Worm (Caenorhabditis elegans) whole organism, mixed stage, embryonic: ENCODE results near the gene vap-1.

Experiments used
- M03D4.4 ChIP-seq: sonication (generic microtip); optimal IDR thresholded peaks from 2 replicates; lab custom pipeline; 2017; ENCODE audit warnings: mild to moderate bottlenecking, missing genetic modification characterization, missing compliant biosample characterization
- bed-3 ChIP-seq: fragments of 200-800 bp; sonication (Bioruptor generic); optimal IDR thresholded peaks from 3 replicates; lab custom pipeline; 2018; ENCODE audit warnings: mild to moderate bottlenecking, missing genetic modification characterization, moderate library complexity, missing compliant biosample characterization
- blmp-1 ChIP-seq: fragments of 150-350 bp; optimal IDR thresholded peaks from 2 replicates; lab custom pipeline; 2014; ENCODE audit warnings: missing biosample characterization, missing genetic modification characterization
- ceh-39 ChIP-seq: fragments of 150-350 bp; optimal IDR thresholded peaks from 2 replicates; lab custom pipeline; 2014; ENCODE audit warnings: missing biosample characterization, missing genetic modification characterization
- ceh-43 ChIP-seq: fragments of 200-800 bp; sonication (Bioruptor generic); optimal IDR thresholded peaks from 2 replicates; lab custom pipeline; 2018; ENCODE audit warnings: mild to moderate bottlenecking, missing genetic modification characterization, moderate library complexity, missing compliant biosample characterization
- ceh-83 ChIP-seq: fragments of 200-800 bp; sonication (Bioruptor generic); optimal IDR thresholded peaks from 2 replicates; lab custom pipeline; 2018; ENCODE audit warnings: mild to moderate bottlenecking, missing genetic modification characterization, missing compliant biosample characterization
- ces-1 ChIP-seq: fragments of 150-350 bp; optimal IDR thresholded peaks from 2 replicates; lab custom pipeline; 2014; ENCODE audit warnings: missing biosample characterization, missing genetic modification reagents, missing genetic modification characterization
- cnd-1 ChIP-seq: fragments of 200-800 bp; sonication (Bioruptor generic); optimal IDR thresholded peaks from 2 replicates; lab custom pipeline; 2018; ENCODE audit warnings: mild to moderate bottlenecking, missing genetic modification characterization, missing compliant biosample characterization
- drap-1 ChIP-seq: fragments of 200-800 bp; sonication (Bioruptor generic); optimal IDR thresholded peaks from 3 replicates; lab custom pipeline; 2018; ENCODE audit warnings: mild to moderate bottlenecking, missing genetic modification characterization, missing compliant biosample characterization
- elt-1 ChIP-seq: sonication (generic microtip); optimal IDR thresholded peaks from 2 replicates; lab custom pipeline; 2017; ENCODE audit warnings: missing genetic modification characterization, mild to moderate bottlenecking, missing compliant biosample characterization, antibody characterized with exemption, moderate library complexity, borderline replicate concordance; ENCODE audit not compliant: insufficient read depth
- elt-3 ChIP-seq: fragments of 150-350 bp; optimal IDR thresholded peaks from 2 replicates; lab custom pipeline; 2014; ENCODE audit warnings: missing biosample characterization, missing genetic modification characterization
- flh-1 ChIP-seq: fragments of 200-800 bp; sonication (Bioruptor generic); optimal IDR thresholded peaks from 2 replicates; lab custom pipeline; 2018; ENCODE audit warnings: mild to moderate bottlenecking, missing genetic modification characterization, moderate library complexity, missing compliant biosample characterization
- ham-2 ChIP-seq: fragments of 200-800 bp; sonication (Bioruptor generic); optimal IDR thresholded peaks from 2 replicates; lab custom pipeline; 2018; ENCODE audit warnings: mild to moderate bottlenecking, missing genetic modification characterization, missing compliant biosample characterization
- hlh-1 ChIP-seq: fragments of 150-350 bp; optimal IDR thresholded peaks from 2 replicates; lab custom pipeline; 2014; ENCODE audit warnings: missing biosample characterization, missing genetic modification reagents, missing genetic modification characterization
- lin-13 ChIP-seq: fragments of 150-350 bp; optimal IDR thresholded peaks from 2 replicates; lab custom pipeline; 2014; ENCODE audit warnings: missing biosample characterization, missing genetic modification characterization
- lin-32 ChIP-seq: fragments of 200-800 bp; sonication (Bioruptor generic); optimal IDR thresholded peaks from 2 replicates; lab custom pipeline; 2018; ENCODE audit warnings: mild to moderate bottlenecking, missing genetic modification characterization, missing compliant biosample characterization
- lsy-2 ChIP-seq: fragments of 150-350 bp; optimal IDR thresholded peaks from 2 replicates; lab custom pipeline; 2014; ENCODE audit warnings: missing biosample characterization, missing genetic modification characterization
- mls-2 ChIP-seq: sonication (generic microtip); optimal IDR thresholded peaks from 2 replicates; lab custom pipeline; 2016; ENCODE audit warnings: mild to moderate bottlenecking, missing genetic modification characterization, moderate library complexity, missing compliant biosample characterization
- nhr-12 ChIP-seq: fragments of 150-350 bp; optimal IDR thresholded peaks from 2 replicates; lab custom pipeline; 2014; ENCODE audit warnings: missing biosample characterization, missing genetic modification characterization
- nhr-2 ChIP-seq: fragments of 150-350 bp; optimal IDR thresholded peaks from 2 replicates; lab custom pipeline; 2014; ENCODE audit warnings: missing biosample characterization, missing genetic modification characterization
- nhr-28 ChIP-seq: fragments of 150-350 bp; optimal IDR thresholded peaks from 2 replicates; lab custom pipeline; 2014; ENCODE audit warnings: missing biosample characterization, missing genetic modification characterization
- pha-4 ChIP-seq: fragments of 150-350 bp; optimal IDR thresholded peaks from 2 replicates; lab custom pipeline; 2018; ENCODE audit warnings: missing biosample characterization, missing genetic modification reagents, missing genetic modification characterization
- sem-2 ChIP-seq: fragments of 200-800 bp; sonication (Bioruptor generic); optimal IDR thresholded peaks from 2 replicates; lab custom pipeline; 2018; ENCODE audit warnings: mild to moderate bottlenecking, missing genetic modification characterization, missing compliant biosample characterization
- snpc-4 ChIP-seq: fragments of 150-350 bp; optimal IDR thresholded peaks from 2 replicates; lab custom pipeline; 2014; ENCODE audit warnings: missing biosample characterization, missing genetic modification characterization
- sptf-1 ChIP-seq: sonication (generic microtip); optimal IDR thresholded peaks from 2 replicates; lab custom pipeline; 2017; ENCODE audit warnings: mild to moderate bottlenecking, missing genetic modification characterization, moderate library complexity, missing compliant biosample characterization
- tbx-8 ChIP-seq: fragments of 200-800 bp; sonication (Bioruptor generic); optimal IDR thresholded peaks from 2 replicates; lab custom pipeline; 2018; ENCODE audit warnings: mild to moderate bottlenecking, missing genetic modification characterization, moderate library complexity, missing compliant biosample characterization
- unc-120 ChIP-seq: sonication (generic microtip); optimal IDR thresholded peaks from 2 replicates; lab custom pipeline; 2017; ENCODE audit warnings: missing genetic modification characterization, missing compliant biosample characterization; ENCODE audit not compliant: poor library complexity, severe bottlenecking
- unc-39 ChIP-seq: fragments of 150-350 bp; optimal IDR thresholded peaks from 2 replicates; lab custom pipeline; 2014; ENCODE audit warnings: missing biosample characterization, missing genetic modification characterization
- unc-62 ChIP-seq: fragments of 150-350 bp; optimal IDR thresholded peaks from 2 replicates; lab custom pipeline; 2014; ENCODE audit warnings: missing biosample characterization, missing genetic modification reagents, missing genetic modification characterization
- zip-8 ChIP-seq: fragments of 150-350 bp; optimal IDR thresholded peaks from 2 replicates; lab custom pipeline; 2014; ENCODE audit warnings: missing biosample characterization, missing genetic modification characterization
- ztf-11 ChIP-seq: fragments of 150-350 bp; optimal IDR thresholded peaks from 2 replicates; lab custom pipeline; 2014; ENCODE audit warnings: missing biosample characterization, missing genetic modification characterization

The vap-1 gene

ce11 chrX:17385102-17385501 lies 11.3 kb downstream of the vap-1 start:
- TF ChIP-seq ham-2 (no peak), pha-4 (tag; lab: Kevin White, UChicago) (no peak), M03D4.4 (no peak), mls-2 (tag; lab: Kevin White, UChicago) (no peak), hlh-1 (tag; lab: Kevin White, UChicago) (no peak), lin-13 (tag; lab: Kevin White, UChicago) (no peak), nhr-12 (no peak), nhr-28 (no peak), ces-1 (no peak), unc-39 (tag; lab: Kevin White, UChicago) (no peak), nhr-2 (tag; lab: Kevin White, UChicago) (no peak), snpc-4 (tag; lab: Kevin White, UChicago) (no peak), tbx-8 (GFP tag; lab: Kevin White, UChicago) (no peak), ceh-43 (GFP tag; lab: Kevin White, UChicago) (no peak), elt-1 (tag; lab: Kevin White, UChicago) (no peak), unc-120 (tag; lab: Kevin White, UChicago) (no peak), cnd-1 (tag; lab: Kevin White, UChicago) (no peak), drap-1 (GFP tag; lab: Kevin White, UChicago) (no peak), lsy-2 (tag; lab: Kevin White, UChicago) (no peak)

DNA sequence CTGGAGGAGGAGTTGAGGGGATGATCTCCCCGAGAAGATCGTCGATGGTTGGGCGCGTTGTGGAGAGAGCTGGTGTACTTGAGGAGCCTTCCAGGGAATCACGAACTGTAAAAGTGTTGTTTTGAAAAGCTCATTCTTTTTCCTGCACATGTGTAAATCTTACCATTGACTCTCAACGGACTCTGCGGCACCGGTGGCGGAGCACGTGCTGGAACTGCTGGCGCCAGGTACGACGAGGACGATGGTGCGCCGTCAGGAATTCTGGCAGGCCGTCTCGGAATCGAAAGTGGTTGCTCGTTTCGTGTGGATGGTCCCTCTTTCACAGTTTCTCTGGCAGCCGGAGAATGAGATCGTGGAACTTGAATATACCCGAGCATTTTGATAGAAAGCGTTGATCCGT lies 12.0 kb downstream of the vap-1 start:
- TF ChIP-seq unc-120 (tag; lab: Kevin White, UChicago) (no peak), lin-32 (GFP tag; lab: Kevin White, UChicago) (no peak), zip-8 (no peak), mls-2 (tag; lab: Kevin White, UChicago) (no peak), sem-2 (GFP tag; lab: Kevin White, UChicago) (no peak), nhr-12 (no peak)

DNA sequence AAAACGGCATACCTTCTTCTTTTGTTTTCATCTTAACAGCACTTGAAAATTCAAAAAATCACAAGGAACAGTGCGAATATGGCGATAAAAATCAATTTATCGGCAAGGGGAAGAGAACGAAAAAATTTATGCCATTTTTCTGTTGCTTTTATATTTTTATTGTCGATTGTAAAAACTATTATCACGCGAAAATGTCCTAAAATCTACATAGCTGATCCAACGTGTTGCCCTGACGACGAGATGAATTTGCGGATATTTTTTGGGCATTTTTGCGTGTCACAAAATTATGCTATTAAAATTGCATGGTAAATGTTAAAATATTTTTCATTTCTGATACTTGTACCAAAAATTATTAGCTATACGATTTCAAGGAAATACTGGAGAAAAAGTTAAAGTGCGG lies 14.4 kb downstream of the vap-1 start, which contains the start of gene F10D7.4:
F10D7.4 (minus strand) TSS at position 101 of the 400 bp plus-strand sequence.
- TF ChIP-seq ceh-39 (tag; lab: Kevin White, UChicago), result no peak

DNA sequence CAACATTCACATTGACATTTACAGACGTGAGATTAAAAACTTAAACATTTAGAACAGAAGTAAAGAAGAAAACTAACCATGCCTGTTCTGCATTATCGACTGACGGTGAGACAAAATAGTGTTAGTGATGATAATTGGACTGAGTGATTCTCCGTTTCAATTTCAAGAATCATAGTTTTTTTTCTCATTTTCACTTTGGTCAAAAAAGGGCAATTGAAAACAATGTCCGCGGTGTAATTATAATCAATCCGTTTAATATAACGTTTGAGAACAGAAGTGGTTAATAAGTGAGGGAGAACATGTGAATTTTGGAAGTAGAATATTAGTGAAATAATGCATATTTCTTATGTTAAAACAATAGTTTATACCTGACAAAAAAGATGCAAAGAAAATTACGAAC lies 16.7 kb downstream of the vap-1 start, which contains the start of gene F10D7.10:
F10D7.10 (minus strand) TSS at position 101 of the 400 bp plus-strand sequence.
- no peak for TF ChIP-seq cnd-1 (tag; lab: Kevin White, UChicago)

ce11 chrX:17378996-17379395 lies 17.4 kb downstream of the vap-1 start:
- TF ChIP-seq ham-2 (no peak), flh-1 (GFP tag; lab: Kevin White, UChicago) (no peak)

- no peak for TF ChIP-seq ceh-43 (GFP tag; lab: Kevin White, UChicago)
- TF ChIP-seq sptf-1, result no peak
- no peak for TF ChIP-seq blmp-1
- no peak for TF ChIP-seq cnd-1 (tag; lab: Kevin White, UChicago)
- TF ChIP-seq mls-2 (tag; lab: Kevin White, UChicago), result no peak
- TF ChIP-seq sem-2 (GFP tag; lab: Kevin White, UChicago), result no peak
- no peak for TF ChIP-seq ces-1
- TF ChIP-seq ceh-83 (GFP tag; lab: Kevin White, UChicago), result no peak
Measured at ce11 chrX:17375877-17376276, 20.5 kb downstream of the vap-1 start.

DNA sequence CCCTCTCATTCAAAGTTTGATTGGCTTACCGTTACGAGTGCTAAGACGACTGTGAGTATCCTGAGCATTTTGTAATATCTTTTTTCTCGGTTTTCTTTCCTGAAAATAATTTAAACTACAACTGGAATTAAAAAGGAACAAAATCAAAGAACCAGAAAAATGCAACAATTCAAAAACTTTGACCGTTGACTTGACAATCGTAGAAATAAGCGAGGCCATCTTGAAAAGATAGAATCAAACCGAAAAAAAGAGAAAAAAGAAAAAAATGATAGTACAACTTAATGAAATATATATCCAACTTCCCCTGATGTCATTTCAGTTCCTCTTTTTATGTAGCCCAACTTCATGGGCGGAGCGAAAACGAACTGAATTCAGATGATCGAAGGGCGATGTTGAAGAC lies 21.8 kb downstream of the vap-1 start, which contains the start of gene F10D7.3:
F10D7.3 (minus strand) TSS at position 101 of the 400 bp plus-strand sequence.
- no peak for TF ChIP-seq hlh-1 (tag; lab: Kevin White, UChicago)
- TF ChIP-seq cnd-1 (tag; lab: Kevin White, UChicago), result no peak
- no peak for TF ChIP-seq flh-1 (GFP tag; lab: Kevin White, UChicago)
- TF ChIP-seq bed-3 (GFP tag; lab: Kevin White, UChicago), result no peak
- no peak for TF ChIP-seq unc-62 (GFP tag; lab: Kevin White, UChicago)
- TF ChIP-seq M03D4.4, result no peak
- no peak for TF ChIP-seq unc-39 (tag; lab: Kevin White, UChicago)
- TF ChIP-seq mls-2 (tag; lab: Kevin White, UChicago), result no peak
- no peak for TF ChIP-seq elt-3 (tag; lab: Kevin White, UChicago)
- no peak for TF ChIP-seq tbx-8 (GFP tag; lab: Kevin White, UChicago)
- TF ChIP-seq ztf-11 (tag; lab: Kevin White, UChicago), result no peak
- TF ChIP-seq sem-2 (GFP tag; lab: Kevin White, UChicago), result no peak
- no peak for TF ChIP-seq nhr-28
- no peak for TF ChIP-seq ceh-83 (GFP tag; lab: Kevin White, UChicago)
- no peak for TF ChIP-seq lin-13 (tag; lab: Kevin White, UChicago)
- no peak for TF ChIP-seq nhr-12
- no peak for TF ChIP-seq zip-8
